Worm (Caenorhabditis elegans) whole organism, dauer: ENCODE data around the gene bre-2.

Source experiments
- unc-62 ChIP-seq: sonication (generic microtip); optimal IDR thresholded peaks from 2 replicates; lab custom pipeline; 2017; ENCODE audit warnings: missing biosample characterization, missing genetic modification reagents, missing genetic modification characterization

Gene bre-2

ce11 chrIII:13107307-13107706 is 32.1 kb downstream of the bre-2 start, which contains the start of gene dhhc-8:
TSS of gene dhhc-8 (plus strand) at chrIII:13107607.
- TF ChIP-seq unc-62 (GFP tag; lab: Kevin White, UChicago), result no peak

ce11 chrIII:13105911-13106310 is 33.5 kb downstream of the bre-2 start:
- no peak for TF ChIP-seq unc-62 (GFP tag; lab: Kevin White, UChicago)

ce11 chrIII:13105497-13105896 is 33.9 kb downstream of the bre-2 start:
- no peak for TF ChIP-seq unc-62 (GFP tag; lab: Kevin White, UChicago)

ce11 chrIII:13104410-13104809 is 35.0 kb downstream of the bre-2 start:
- no peak for TF ChIP-seq unc-62 (GFP tag; lab: Kevin White, UChicago)

ce11 chrIII:13103980-13104379 is 35.4 kb downstream of the bre-2 start:
- TF ChIP-seq unc-62 (GFP tag; lab: Kevin White, UChicago), result no peak

- no peak for TF ChIP-seq unc-62 (GFP tag; lab: Kevin White, UChicago)
These were observed 38.4 kb downstream of the bre-2 start for ce11 chrIII:13101070-13101469.

ce11 chrIII:13099190-13099875 is 40.1 kb downstream of the bre-2 start, which contains the start of gene pqn-83:
TSS of gene pqn-83 (minus strand) at chrIII:13099461.
- no peak for TF ChIP-seq unc-62 (GFP tag; lab: Kevin White, UChicago)

ce11 chrIII:13092352-13092751 is 47.1 kb downstream of the bre-2 start:
- no peak for TF ChIP-seq unc-62 (GFP tag; lab: Kevin White, UChicago)

ce11 chrIII:13091072-13091538 is 48.3 kb downstream of the bre-2 start, which contains the start of gene Y39E4B.13:
TSS of gene Y39E4B.13 (plus strand) at chrIII:13091122.
- TF ChIP-seq unc-62 (GFP tag; lab: Kevin White, UChicago), result no peak

ce11 chrIII:13087437-13087836 is 52.0 kb downstream of the bre-2 start:
- TF ChIP-seq unc-62 (GFP tag; lab: Kevin White, UChicago), result no peak
